Worm (Caenorhabditis elegans): ENCODE data around the gene Y66D12A.7.

DNA sequence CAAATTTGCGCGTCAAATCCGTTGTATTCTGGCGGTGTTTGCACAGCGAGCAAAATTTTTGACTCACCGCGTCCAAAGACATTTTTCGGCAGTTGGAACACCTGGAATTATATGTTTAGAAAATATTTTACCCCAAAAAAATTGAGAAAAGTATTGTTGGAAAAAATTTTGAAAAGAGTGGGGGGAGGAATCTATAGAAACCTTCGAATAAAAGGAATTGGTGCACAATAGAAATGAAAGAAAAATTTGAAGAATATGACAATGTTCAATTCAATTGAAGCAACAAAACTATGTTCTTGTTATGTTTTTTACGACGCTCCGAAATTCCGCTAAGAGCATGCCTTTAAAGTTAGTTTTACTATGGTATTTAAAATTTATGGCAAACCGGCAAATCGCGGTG lies 49.1 kb upstream of the Y66D12A.7 start, which contains the start of gene Y66A7A.7:
- TF ChIP-seq nhr-102 (tag; optimal IDR thresholded peaks at IDR 0.05) (no peak), F26F4.8 (GFP tag; conservative IDR thresholded peaks at IDR 0.05) (no peak), dpl-1 (GFP tag; optimal IDR thresholded peaks at IDR 0.05) (no peak), nhr-10 (tag; optimal IDR thresholded peaks at IDR 0.05) (no peak), ceh-28 (tag; optimal IDR thresholded peaks at IDR 0.05) (no peak), nhr-28 (tag; optimal IDR thresholded peaks at IDR 0.05) (no peak)

All from whole organism, L4 larva.